Fruit fly (Drosophila melanogaster): ENCODE data around the gene aly.

aly gene

DNA sequence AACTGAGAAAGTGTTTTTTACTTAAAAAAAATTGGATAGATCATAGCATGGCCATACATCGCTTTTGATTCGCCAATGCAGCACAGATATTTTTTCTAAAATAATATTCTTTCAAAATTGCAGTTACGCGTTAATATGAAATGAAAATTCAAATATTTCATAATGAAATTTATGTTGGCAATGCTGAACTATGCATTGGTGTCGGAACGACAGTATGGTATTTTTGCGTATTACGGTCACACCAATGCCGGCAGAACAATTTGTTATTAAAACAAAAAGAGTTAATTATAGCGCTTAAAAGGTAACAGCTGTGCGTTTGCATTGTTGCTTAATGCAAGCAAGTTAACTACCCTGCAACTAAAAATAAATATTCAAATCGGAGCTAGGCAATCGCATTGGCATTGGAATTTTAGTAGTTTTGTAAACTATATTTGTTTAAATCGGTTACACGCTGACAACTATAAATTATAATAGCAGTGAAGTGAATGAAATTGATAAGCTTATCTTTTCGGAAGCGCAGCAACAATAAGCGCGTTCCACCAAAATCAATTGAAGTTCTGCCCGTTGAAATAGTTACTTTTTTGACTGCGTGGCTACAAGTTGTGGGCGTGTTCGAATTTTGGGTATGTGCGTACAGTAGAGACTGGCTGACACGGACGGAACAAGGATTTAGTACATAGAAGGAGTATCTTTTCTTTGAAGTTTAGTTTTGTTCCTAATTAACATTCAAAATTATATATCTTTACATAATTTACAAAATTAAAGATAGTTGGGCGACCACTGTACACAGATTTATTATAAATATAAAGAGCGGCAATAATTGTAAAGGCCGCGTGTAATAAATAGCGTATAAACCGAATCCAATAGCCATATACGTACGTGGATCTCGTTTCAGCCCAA, 16.1 kb upstream of the aly start, which contains the start of gene Prx4 (continued):
- peak; percentile 55 for TF ChIP-seq OdsH (GFP tag; optimal IDR thresholded peaks at IDR 0.05)
- TF ChIP-seq cyc (GFP tag; optimal IDR thresholded peaks at IDR 0.05), result peak; percentile 40
- TF ChIP-seq net (GFP tag; optimal IDR thresholded peaks at IDR 0.05), result peak; percentile 49
- peak; percentile 39 for TF ChIP-seq fd59A (GFP tag; optimal IDR thresholded peaks at IDR 0.05)
- peak; percentile 70 for TF ChIP-seq Eip78C (GFP tag)
- peak; percentile 47 for TF ChIP-seq CG3032 (tag; optimal IDR thresholded peaks at IDR 0.05)
- peak; percentile 71 for TF ChIP-seq achi (GFP tag; optimal IDR thresholded peaks at IDR 0.05)
- peak; percentile 0 to 61 for TF ChIP-seq ss (GFP tag; optimal IDR thresholded peaks at IDR 0.05)
- no peak for TF ChIP-seq fkh (GFP tag; optimal IDR thresholded peaks at IDR 0.05)
- no peak for TF ChIP-seq dac (GFP tag; optimal IDR thresholded peaks at IDR 0.05)
- TF ChIP-seq CG11294 (GFP tag; IDR thresholded peaks at IDR 0.05), result peak; percentile 63; the same call in 1 of the 2 replicates
- peak; percentile 64 for TF ChIP-seq acj6 (GFP tag; optimal IDR thresholded peaks at IDR 0.05)
- TF ChIP-seq esn (GFP tag; optimal IDR thresholded peaks at IDR 0.05), result peak; percentile 81
- TF ChIP-seq Hr38 (GFP tag; optimal IDR thresholded peaks at IDR 0.05), result no peak
- peak; percentile 66 for TF ChIP-seq CG3919 (GFP tag; optimal IDR thresholded peaks at IDR 0.05)
- no peak for TF ChIP-seq vri (GFP tag; optimal IDR thresholded peaks at IDR 0.05)
- TF ChIP-seq CG16779 (tag; optimal IDR thresholded peaks at IDR 0.05), result peak; percentile 50
- peak; percentile 59 for TF ChIP-seq Sox14 (GFP tag; optimal IDR thresholded peaks at IDR 0.05)
- TF ChIP-seq spab (GFP tag; optimal IDR thresholded peaks at IDR 0.05), result peak; percentile 45
- TF ChIP-seq CG6792 (GFP tag; optimal IDR thresholded peaks at IDR 0.05), result peak; percentile 43
- TF ChIP-seq CG6276 (GFP tag; optimal IDR thresholded peaks at IDR 0.05), result peak; percentile 63

DNA sequence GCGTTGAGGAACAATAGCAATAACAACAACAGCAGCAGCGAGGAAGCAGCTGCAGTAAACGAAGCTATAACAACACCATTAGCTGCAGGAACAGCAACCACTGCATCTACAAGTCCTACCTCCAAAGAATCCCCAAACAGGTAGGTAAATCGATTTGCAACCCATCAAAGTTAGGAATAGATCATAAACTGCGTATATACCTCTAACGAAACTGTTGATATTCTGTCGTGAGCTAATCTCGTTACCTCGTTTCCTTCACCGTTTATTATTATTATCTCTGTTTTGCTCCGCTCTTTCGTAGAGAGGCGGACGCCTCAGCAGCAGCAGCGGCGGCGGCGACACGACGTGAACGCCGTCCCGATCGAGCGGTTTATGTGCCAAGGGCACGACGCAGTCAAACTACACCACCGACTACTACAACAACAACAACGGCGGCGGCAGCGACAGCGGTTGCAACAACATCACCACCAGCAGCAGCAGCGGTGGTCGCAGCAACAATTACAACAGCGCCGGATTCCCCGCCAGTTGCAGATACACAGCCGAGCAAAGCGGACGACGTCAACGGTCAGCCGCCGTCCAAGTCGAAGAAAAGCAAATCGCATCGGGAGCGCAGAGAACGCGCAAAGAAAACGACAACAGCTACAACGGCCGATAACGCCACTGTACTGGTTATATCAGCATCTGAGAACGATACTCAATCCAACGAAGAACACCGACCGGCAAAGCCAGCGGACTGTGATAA, 11.7 kb upstream of the aly start:
- TF ChIP-seq Hr39 (GFP tag; optimal IDR thresholded peaks at IDR 0.05) (no peak), CG15336 (GFP tag; IDR thresholded peaks at IDR 0.05) (peak; percentile 55), Eip78C (GFP tag) (peak; percentile 20), vri (GFP tag; optimal IDR thresholded peaks at IDR 0.05) (peak; percentile 89), salr (GFP tag; optimal IDR thresholded peaks at IDR 0.05) (no peak), ss (GFP tag; optimal IDR thresholded peaks at IDR 0.05) (no peak), Blimp-1 (GFP tag; optimal IDR thresholded peaks at IDR 0.05) (no peak), net (GFP tag; optimal IDR thresholded peaks at IDR 0.05) (no peak), Sox15 (GFP tag; optimal IDR thresholded peaks at IDR 0.05) (no peak), Eip93F (GFP tag; optimal IDR thresholded peaks at IDR 0.05) (no peak), CG11902 (GFP tag; optimal IDR thresholded peaks at IDR 0.05) (no peak), lz (GFP tag; optimal IDR thresholded peaks at IDR 0.05) (no peak), cyc (GFP tag; optimal IDR thresholded peaks at IDR 0.05) (no peak), Sox14 (GFP tag; optimal IDR thresholded peaks at IDR 0.05) (no peak), CG16779 (tag; optimal IDR thresholded peaks at IDR 0.05) (peak; percentile 41), Smox (GFP tag; optimal IDR thresholded peaks at IDR 0.05) (no peak), Hr4 (GFP tag; optimal IDR thresholded peaks at IDR 0.05) (no peak), eg (GFP tag; IDR thresholded peaks at IDR 0.05) (peak; percentile 53; the same call in 2 of the 3 replicates), Gug (GFP tag; IDR thresholded peaks at IDR 0.05) (peak; percentile 31; the same call in 1 of the 2 replicates), topi (GFP tag; optimal IDR thresholded peaks at IDR 0.05) (no peak), spab (GFP tag; optimal IDR thresholded peaks at IDR 0.05) (no peak), Sox102F (GFP tag; optimal IDR thresholded peaks at IDR 0.05) (no peak), CG11294 (GFP tag; IDR thresholded peaks at IDR 0.05) (peak; percentile 53; the same call in 1 of the 2 replicates), fkh (GFP tag; optimal IDR thresholded peaks at IDR 0.05) (no peak), CG6163 (GFP tag; IDR thresholded peaks at IDR 0.05) (peak; percentile 74; the same call in 2 of the 3 replicates), CG10669 (GFP tag; optimal IDR thresholded peaks at IDR 0.05) (no peak), Eip75B (GFP tag; optimal IDR thresholded peaks at IDR 0.05) (no peak), CG32006 (GFP tag; optimal IDR thresholded peaks at IDR 0.05) (no peak), pdm3 (GFP tag; optimal IDR thresholded peaks at IDR 0.05) (no peak), Ets21C (GFP tag; optimal IDR thresholded peaks at IDR 0.05) (no peak), CG4318 (GFP tag; optimal IDR thresholded peaks at IDR 0.05) (no peak), CG1621 (tag; optimal IDR thresholded peaks at IDR 0.05) (no peak), CG6276 (GFP tag; optimal IDR thresholded peaks at IDR 0.05) (no peak), svp (GFP tag) (peak; percentile 87), CG6808 (GFP tag; optimal IDR thresholded peaks at IDR 0.05) (no peak), Met (GFP tag; optimal IDR thresholded peaks at IDR 0.05) (no peak)
